Fruit fly (Drosophila melanogaster): ENCODE results near the gene Spase22-23.

The Spase22-23 gene

dm6 chr3R:24234721-24235120 is 4.9 kb upstream of the Spase22-23 start:
- no peak for TF ChIP-seq nmo (GFP tag; optimal IDR thresholded peaks at IDR 0.05)
- TF ChIP-seq CG7745 (tag; optimal IDR thresholded peaks at IDR 0.05) = peak; percentile 21
- peak; percentile 55 for TF ChIP-seq Sry-δ (GFP tag; optimal IDR thresholded peaks at IDR 0.05)
- peak; percentile 8; the same call in 1 of the 2 replicates for TF ChIP-seq Scr (GFP tag; IDR thresholded peaks at IDR 0.05; ENCODE audit: partially characterized antibody)
- no peak for TF ChIP-seq dati (GFP tag; IDR thresholded peaks at IDR 0.05)
- peak; percentile 2 for TF ChIP-seq pzg (GFP tag; optimal IDR thresholded peaks at IDR 0.05)
- TF ChIP-seq BtbVII (GFP tag; optimal IDR thresholded peaks at IDR 0.05) = no peak
- TF ChIP-seq chm (GFP tag; IDR thresholded peaks at IDR 0.05) = no peak
- no peak for TF ChIP-seq CG7357 (GFP tag; IDR thresholded peaks at IDR 0.05)
- TF ChIP-seq CG10209 (GFP tag; optimal IDR thresholded peaks at IDR 0.05) = no peak
- TF ChIP-seq Myb (GFP tag; optimal IDR thresholded peaks at IDR 0.05) = peak; percentile 1
- TF ChIP-seq Dref (GFP tag; IDR thresholded peaks at IDR 0.05) = peak; percentile 54
- TF ChIP-seq inv (GFP tag; IDR thresholded peaks at IDR 0.05; ENCODE audit: partially characterized antibody) = no peak
- 0 out of 3 replicates have a peak, but pooled peaks have one; percentile 32 for TF ChIP-seq CG7963 (GFP tag; IDR thresholded peaks at IDR 0.05; ENCODE audit: partially characterized antibody)
- TF ChIP-seq CG34224 (GFP tag; IDR thresholded peaks at IDR 0.05; ENCODE audit: partially characterized antibody) = 0 out of 3 replicates have a peak, but pooled peaks have one; percentile 15
- TF ChIP-seq CG2116 (GFP tag; optimal IDR thresholded peaks at IDR 0.05) = peak; percentile 7

DNA sequence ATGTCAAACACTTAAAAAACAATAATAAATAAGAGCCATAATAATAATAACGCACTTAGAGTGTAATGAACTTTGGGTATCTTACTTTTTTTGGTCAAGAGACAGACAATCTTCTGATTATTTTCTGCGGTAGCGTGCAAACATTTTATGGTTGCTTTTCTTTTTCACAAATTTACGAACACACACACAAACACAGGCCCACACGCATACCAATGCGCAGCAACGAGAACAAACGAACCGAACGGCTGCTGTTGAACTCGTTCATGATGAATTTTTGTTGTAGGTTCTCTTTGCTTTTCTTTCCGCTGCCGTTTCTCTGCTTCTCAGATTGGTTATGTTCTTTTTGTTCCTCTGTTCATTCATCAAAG is 4.3 kb upstream of the Spase22-23 start:
- TF ChIP-seq CG11560 (tag; IDR thresholded peaks at IDR 0.05) = no peak
- no peak for TF ChIP-seq gro (GFP tag; optimal IDR thresholded peaks at IDR 0.05)
- TF ChIP-seq disco-r (GFP tag; optimal IDR thresholded peaks at IDR 0.05) = no peak
- TF ChIP-seq Usf (GFP tag; optimal IDR thresholded peaks at IDR 0.05) = no peak
- TF ChIP-seq TFAM (GFP tag; optimal IDR thresholded peaks at IDR 0.05) = no peak
- no peak for TF ChIP-seq sima (GFP tag; optimal IDR thresholded peaks at IDR 0.05)
- TF ChIP-seq psq (GFP tag; optimal IDR thresholded peaks at IDR 0.05) = no peak
- no peak for TF ChIP-seq pros (GFP tag; optimal IDR thresholded peaks at IDR 0.05)
- TF ChIP-seq ab (GFP tag; optimal IDR thresholded peaks at IDR 0.05) = no peak
- no peak for TF ChIP-seq HmgZ (tag; optimal IDR thresholded peaks at IDR 0.05)
- TF ChIP-seq CG12155 (GFP tag; optimal IDR thresholded peaks at IDR 0.05) = peak; percentile 53
- no peak for TF ChIP-seq dati (GFP tag; IDR thresholded peaks at IDR 0.05)
- no peak for TF ChIP-seq CG15269 (tag; optimal IDR thresholded peaks at IDR 0.05)
- TF ChIP-seq Camta (GFP tag; optimal IDR thresholded peaks at IDR 0.05) = no peak
- TF ChIP-seq sens (GFP tag) = peak; percentile 16
- no peak for TF ChIP-seq CG2120 (GFP tag; optimal IDR thresholded peaks at IDR 0.05)
- TF ChIP-seq CG17385 (GFP tag; optimal IDR thresholded peaks at IDR 0.05) = peak; percentile 44
- no peak for TF ChIP-seq unc-4 (GFP tag; IDR thresholded peaks at IDR 0.05; ENCODE audit: partially characterized antibody)
- peak; percentile 59 for TF ChIP-seq cg (GFP tag; optimal IDR thresholded peaks at IDR 0.05)
- no peak for TF ChIP-seq CG9727 (GFP tag; optimal IDR thresholded peaks at IDR 0.05)
- peak; percentile 16 for TF ChIP-seq bigmax (GFP tag; optimal IDR thresholded peaks at IDR 0.05)
- no peak for TF ChIP-seq Ada2b (GFP tag; IDR thresholded peaks at IDR 0.05)
- 0 out of 2 replicates have a peak, but pooled peaks have one; percentile 57 for TF ChIP-seq CG4360 (GFP tag; IDR thresholded peaks at IDR 0.05)
- no peak for TF ChIP-seq CG10543 (GFP tag; optimal IDR thresholded peaks at IDR 0.05)
- no peak for TF ChIP-seq pzg (GFP tag; optimal IDR thresholded peaks at IDR 0.05)
- peak; percentile 11 for TF ChIP-seq corto (GFP tag; optimal IDR thresholded peaks at IDR 0.05)
- TF ChIP-seq CG8478 (optimal IDR thresholded peaks at IDR 0.05) = peak; percentile 29
- no peak for TF ChIP-seq hkb (optimal IDR thresholded peaks at IDR 0.05)
- no peak for TF ChIP-seq hkb (GFP tag; IDR thresholded peaks at IDR 0.05)
- TF ChIP-seq CG12236 (GFP tag; optimal IDR thresholded peaks at IDR 0.05) = no peak
